Worm (Caenorhabditis elegans) whole organism, L2 larva: ENCODE results near the gene T14B4.20.

ENCODE experiments used
- C34F6.9 ChIP-seq: fragments of 150-350 bp; optimal IDR thresholded peaks from 2 replicates; lab custom pipeline; 2014; ENCODE audit warnings: missing biosample characterization, missing genetic modification characterization
- F13H6.1 ChIP-seq: sonication (generic microtip); optimal IDR thresholded peaks from 2 replicates; lab custom pipeline; 2016; ENCODE audit warnings: missing genetic modification characterization, missing compliant biosample characterization
- R02D3.7 ChIP-seq: fragments of 150-350 bp; optimal IDR thresholded peaks from 2 replicates; lab custom pipeline; 2014; ENCODE audit warnings: missing biosample characterization, missing genetic modification characterization
- ZK546.5 ChIP-seq: sonication (generic microtip); optimal IDR thresholded peaks from 2 replicates; lab custom pipeline; 2017; ENCODE audit warnings: missing biosample characterization, missing genetic modification characterization
- ceh-82 ChIP-seq: fragments of 150-350 bp; optimal IDR thresholded peaks from 2 replicates; lab custom pipeline; 2014; ENCODE audit warnings: missing biosample characterization, missing genetic modification characterization
- crh-2 ChIP-seq: sonication (generic microtip); optimal IDR thresholded peaks from 2 replicates; lab custom pipeline; 2017; ENCODE audit warnings: missing biosample characterization, missing genetic modification characterization
- dmd-4 ChIP-seq: sonication (generic microtip); optimal IDR thresholded peaks from 2 replicates; lab custom pipeline; 2017; ENCODE audit warnings: missing biosample characterization, missing genetic modification characterization
- egl-27 ChIP-seq: sonication (generic microtip); optimal IDR thresholded peaks from 3 replicates; lab custom pipeline; 2017; ENCODE audit warnings: missing biosample characterization, missing genetic modification reagents, missing genetic modification characterization
- elt-3 ChIP-seq: sonication (generic microtip); optimal IDR thresholded peaks from 2 replicates; lab custom pipeline; 2017; ENCODE audit warnings: missing biosample characterization, missing genetic modification characterization
- fos-1 ChIP-seq: fragments of 150-350 bp; optimal IDR thresholded peaks from 2 replicates; lab custom pipeline; 2014; ENCODE audit warnings: missing biosample characterization, missing genetic modification characterization
- lin-39 ChIP-seq: fragments of 150-350 bp; optimal IDR thresholded peaks from 2 replicates; lab custom pipeline; 2014; ENCODE audit warnings: missing biosample characterization, missing genetic modification reagents, missing genetic modification characterization
- lsy-2 ChIP-seq, 2 experiments: fragments of 150-350 bp in 1 of 2; sonication (generic microtip) in 1 of 2; optimal IDR thresholded peaks; 2 replicates each; lab custom pipeline; 2014 to 2017; ENCODE audit warnings: missing biosample characterization in 2 of 2, missing genetic modification characterization in 2 of 2
- mab-5 ChIP-seq: fragments of 150-350 bp; optimal IDR thresholded peaks from 2 replicates; lab custom pipeline; 2014; ENCODE audit warnings: missing biosample characterization, missing genetic modification characterization
- mbf-1 ChIP-seq: sonication (generic microtip); optimal IDR thresholded peaks from 2 replicates; lab custom pipeline; 2017; ENCODE audit warnings: missing biosample characterization, missing genetic modification characterization
- nhr-10 ChIP-seq: sonication (generic microtip); optimal IDR thresholded peaks from 2 replicates; lab custom pipeline; 2017; ENCODE audit warnings: missing biosample characterization, missing genetic modification characterization
- nhr-11 ChIP-seq: fragments of 150-350 bp; optimal IDR thresholded peaks from 2 replicates; lab custom pipeline; 2014; ENCODE audit warnings: missing biosample characterization, missing genetic modification characterization
- nhr-12 ChIP-seq: fragments of 150-350 bp; optimal IDR thresholded peaks from 2 replicates; lab custom pipeline; 2014; ENCODE audit warnings: missing biosample characterization, missing genetic modification characterization
- nhr-21 ChIP-seq: fragments of 150-350 bp; optimal IDR thresholded peaks from 2 replicates; lab custom pipeline; 2014; ENCODE audit warnings: missing biosample characterization, missing genetic modification characterization
- nhr-23 ChIP-seq: fragments of 150-350 bp; optimal IDR thresholded peaks from 2 replicates; lab custom pipeline; 2014; ENCODE audit warnings: missing biosample characterization, missing genetic modification reagents, missing genetic modification characterization
- nhr-25 ChIP-seq: fragments of 150-350 bp; sonication (generic microtip); optimal IDR thresholded peaks from 3 replicates; lab custom pipeline; 2014; ENCODE audit warnings: missing biosample characterization, missing genetic modification characterization
- nhr-77 ChIP-seq: fragments of 150-350 bp; optimal IDR thresholded peaks from 2 replicates; lab custom pipeline; 2014; ENCODE audit warnings: missing biosample characterization, missing genetic modification characterization
- sem-4 ChIP-seq: fragments of 150-350 bp; optimal IDR thresholded peaks from 2 replicates; lab custom pipeline; 2014; ENCODE audit warnings: missing biosample characterization, missing genetic modification reagents, missing genetic modification characterization
- skn-1 ChIP-seq: sonication (generic microtip); optimal IDR thresholded peaks from 2 replicates; lab custom pipeline; 2017; ENCODE audit warnings: missing biosample characterization, missing genetic modification characterization
- sma-3 ChIP-seq: sonication (generic microtip); optimal IDR thresholded peaks from 2 replicates; lab custom pipeline; 2016; ENCODE audit warnings: missing genetic modification reagents, missing genetic modification characterization, missing compliant biosample characterization
- sma-9 ChIP-seq, 2 experiments: fragments of 150-350 bp in 1 of 2; sonication (generic microtip) in 1 of 2; optimal IDR thresholded peaks; 2 replicates each; lab custom pipeline; 2014 to 2016; ENCODE audit warnings: missing genetic modification characterization in 2 of 2, mild to moderate bottlenecking in 1 of 2, missing biosample characterization in 1 of 2, missing compliant biosample characterization in 1 of 2, missing genetic modification reagents in 1 of 2, moderate library complexity in 1 of 2
- snpc-4 ChIP-seq: fragments of 150-350 bp; optimal IDR thresholded peaks from 2 replicates; lab custom pipeline; 2014; ENCODE audit warnings: missing biosample characterization, missing genetic modification characterization
- unc-39 ChIP-seq: fragments of 150-350 bp; optimal IDR thresholded peaks from 2 replicates; lab custom pipeline; 2014; ENCODE audit warnings: missing biosample characterization, missing genetic modification characterization
- unc-55 ChIP-seq: fragments of 150-350 bp; sonication (generic microtip); optimal IDR thresholded peaks from 3 replicates; lab custom pipeline; 2014; ENCODE audit warnings: missing biosample characterization, missing genetic modification reagents, missing genetic modification characterization
- ztf-1 ChIP-seq: fragments of 200-800 bp; sonication (Bioruptor generic); conservative IDR thresholded peaks from 2 replicates; pipeline ENCODE4 v1.3.6; 2022; ENCODE audit warnings: missing genetic modification characterization, missing compliant biosample characterization
- ztf-11 ChIP-seq: sonication (generic microtip); optimal IDR thresholded peaks from 2 replicates; lab custom pipeline; 2017; ENCODE audit warnings: missing biosample characterization, missing genetic modification characterization

T14B4.20 gene

DNA sequence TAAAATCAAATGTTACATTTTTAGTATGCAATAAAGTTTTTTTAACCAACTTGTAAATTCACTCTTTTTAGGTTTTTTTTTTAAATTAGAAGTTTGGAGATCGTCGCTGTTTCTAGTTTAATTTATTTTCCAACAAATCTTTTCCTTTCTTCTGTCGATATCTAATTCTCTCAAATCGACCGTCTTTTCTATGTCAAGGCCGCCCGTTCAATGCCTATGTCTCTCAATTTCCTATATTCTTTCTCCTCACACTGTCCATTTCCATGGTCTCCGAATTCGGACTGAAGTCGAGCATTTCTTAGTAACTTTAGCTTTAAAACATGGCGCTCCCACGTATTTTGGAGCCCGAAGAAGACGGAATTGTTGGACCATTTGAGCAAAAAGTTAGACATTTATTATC, at the start of gene T14B4.20, which contains the start of gene T14B4.5:
Gene T14B4.20 (plus strand): TSS at position 264 of the 400 bp plus-strand sequence.
Gene T14B4.5 (plus strand): TSS at position 226 of the 400 bp plus-strand sequence.
- TF ChIP-seq unc-55 (GFP tag; lab: Kevin White, UChicago) = no peak
- no peak for TF ChIP-seq nhr-25
- no peak for TF ChIP-seq nhr-12 (tag; lab: Kevin White, UChicago)
- no peak for TF ChIP-seq ZK546.5 (tag; lab: Kevin White, UChicago)
- TF ChIP-seq lsy-2 (tag; optimal IDR thresholded peaks at IDR 0.05; lab: Kevin White, UChicago) = no peak
- TF ChIP-seq elt-3 = no peak
- TF ChIP-seq nhr-21 (tag; lab: Kevin White, UChicago) = no peak
- TF ChIP-seq sem-4 (tag; lab: Kevin White, UChicago) = no peak
- TF ChIP-seq C34F6.9 = no peak

ce11 chrII:6667534-6667933, 49.2 kb upstream of the T14B4.20 start:
- TF ChIP-seq lin-39 (tag; lab: Kevin White, UChicago) (no peak), unc-39 (tag; lab: Kevin White, UChicago) (no peak), dmd-4 (tag; lab: Kevin White, UChicago) (no peak), C34F6.9 (no peak), ceh-82 (tag; lab: Kevin White, UChicago) (no peak)

- TF ChIP-seq mab-5 (no peak), F13H6.1 (tag; lab: Kevin White, UChicago) (no peak), sma-9 (GFP tag; optimal IDR thresholded peaks at IDR 0.05; lab: Kevin White, UChicago) (no peak), sma-9 (tag; optimal IDR thresholded peaks at IDR 0.05; lab: Kevin White, UChicago) (no peak), nhr-10 (no peak), snpc-4 (tag; lab: Kevin White, UChicago) (no peak), mbf-1 (tag; lab: Kevin White, UChicago) (no peak)
These were observed 48.2 kb upstream of the T14B4.20 start for ce11 chrII:6668496-6668895.

DNA sequence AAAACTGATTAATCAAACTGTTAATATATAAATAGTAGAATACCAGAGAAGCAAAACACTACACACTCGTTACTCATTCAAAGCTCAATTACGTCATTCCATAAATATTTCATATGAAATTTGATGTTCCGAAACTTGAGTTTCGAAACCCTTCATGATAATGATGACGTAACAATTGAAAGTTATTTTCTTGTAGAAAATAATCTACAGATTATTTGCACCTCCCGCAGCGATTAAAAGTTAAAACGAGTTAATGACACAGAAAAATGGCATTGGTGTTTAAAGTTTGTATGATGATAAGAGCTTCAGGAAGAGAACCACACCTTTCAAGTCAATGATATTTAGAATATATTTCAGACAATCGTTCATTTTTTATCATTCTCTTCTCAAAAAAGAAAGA, 42.8 kb upstream of the T14B4.20 start, which contains the start of gene H43E16.1:
Gene H43E16.1 (plus strand): TSS at position 375 of the 400 bp plus-strand sequence.
- TF ChIP-seq nhr-11 (tag; lab: Kevin White, UChicago) = no peak
- TF ChIP-seq sma-9 (GFP tag; optimal IDR thresholded peaks at IDR 0.05; lab: Kevin White, UChicago) = peak; percentile 45
- no peak for TF ChIP-seq sma-9 (tag; optimal IDR thresholded peaks at IDR 0.05; lab: Kevin White, UChicago)
- peak; percentile 95 for TF ChIP-seq fos-1
- TF ChIP-seq, all 48 proteins: peak for 2

DNA sequence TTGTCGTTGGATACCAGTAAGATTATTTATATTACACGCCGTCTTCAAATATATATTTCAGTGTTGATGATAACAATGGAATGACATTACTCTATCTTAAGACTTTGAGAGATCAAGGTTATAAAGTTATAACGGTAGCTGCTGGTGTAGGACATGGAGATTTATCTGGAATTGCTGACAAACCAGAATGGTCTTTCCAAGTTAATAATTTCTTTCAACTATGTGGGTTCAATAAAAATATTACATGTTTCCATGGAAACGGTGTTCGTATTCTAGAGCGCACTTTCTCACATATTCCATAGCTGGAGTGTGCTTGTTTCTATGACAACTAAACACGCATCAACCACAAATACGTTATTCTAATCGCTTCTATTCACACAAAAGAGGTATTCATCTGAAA, 37.0 kb upstream of the T14B4.20 start, which contains the start of gene ift-74:
Gene ift-74 (plus strand): TSS at position 301 of the 400 bp plus-strand sequence.
- TF ChIP-seq egl-27 (tag; lab: Kevin White, UChicago) (no peak), ztf-11 (tag; lab: Kevin White, UChicago) (no peak), nhr-77 (no peak), skn-1 (no peak), F13H6.1 (tag; lab: Kevin White, UChicago) (no peak), ztf-1 (GFP tag; lab: Robert Waterston, UW) (no peak)
- TF ChIP-seq, all 48 proteins: peak for 0

DNA sequence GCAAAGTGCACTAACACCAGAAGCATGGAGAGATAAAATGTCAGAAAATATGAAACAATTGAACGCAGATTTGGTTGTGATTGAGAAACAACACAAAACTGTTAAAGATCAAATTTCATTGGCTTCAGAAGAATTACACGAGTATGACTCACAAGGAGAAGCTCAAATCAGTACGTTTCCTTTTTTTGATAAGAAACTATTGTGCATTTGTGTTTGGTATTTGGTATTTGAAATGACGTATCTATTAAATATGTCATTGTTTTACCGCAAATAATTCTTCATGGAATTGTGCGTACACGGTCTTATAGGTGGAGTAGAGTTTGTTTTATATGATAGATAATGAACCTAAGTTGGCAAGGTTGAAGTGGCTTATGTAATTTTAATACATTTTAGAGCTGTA, 35.2 kb upstream of the T14B4.20 start:
- TF ChIP-seq ZK546.5 (tag; lab: Kevin White, UChicago) (no peak), fos-1 (peak; percentile 94), sma-9 (GFP tag; optimal IDR thresholded peaks at IDR 0.05; lab: Kevin White, UChicago) (peak; percentile 6), sma-9 (tag; optimal IDR thresholded peaks at IDR 0.05; lab: Kevin White, UChicago) (no peak), crh-2 (peak; percentile 13)

- TF ChIP-seq dmd-4 (tag; lab: Kevin White, UChicago) = no peak
- no peak for TF ChIP-seq nhr-10
- no peak for TF ChIP-seq R02D3.7
- TF ChIP-seq nhr-77 = no peak
- no peak for TF ChIP-seq nhr-23
- TF ChIP-seq egl-27 (tag; lab: Kevin White, UChicago) = no peak
- TF ChIP-seq skn-1 = no peak
- no peak for TF ChIP-seq mab-5
- no peak for TF ChIP-seq lin-39 (tag; lab: Kevin White, UChicago)
- TF ChIP-seq elt-3 = no peak
- no peak for TF ChIP-seq sma-3 (GFP tag; lab: Kevin White, UChicago)
These were observed 33.8 kb upstream of the T14B4.20 start for ce11 chrII:6682918-6683317.
